Worm (Caenorhabditis elegans): ENCODE measurements around the gene nhr-68.
A peak's percentile ranks its signal among the peaks of the same experiment; 100 is the strongest.

The nhr-68 gene

DNA sequence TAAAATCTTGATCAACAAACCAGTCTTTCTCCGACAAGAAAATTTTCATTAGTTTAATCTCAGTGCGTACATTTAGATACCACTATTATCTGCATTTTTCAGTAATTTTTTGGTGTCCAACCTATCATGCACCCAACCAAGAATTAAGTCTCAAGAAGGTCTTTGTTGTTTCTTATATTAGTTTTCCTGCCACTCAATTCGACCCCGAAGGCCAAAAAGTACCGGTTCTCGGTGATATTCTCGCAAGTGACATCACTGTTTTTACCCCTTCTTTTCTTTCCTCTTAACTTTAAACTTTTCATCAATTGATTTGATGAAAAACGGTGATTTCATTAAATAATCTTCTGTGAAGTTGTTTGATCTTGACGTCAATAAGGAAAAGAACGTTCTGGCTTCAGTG lies 29.7 kb upstream of the nhr-68 start, which contains the start of gene F38B7.2:
Gene F38B7.2 (plus strand): TSS at position 400 of the 400 bp plus-strand sequence.
- 0 out of 2 replicates have a peak, but pooled peaks have one; percentile 15 for TF ChIP-seq pbrm-1 (GFP tag; IDR thresholded peaks at IDR 0.05)
- TF ChIP-seq snpc-1.1 (tag; optimal IDR thresholded peaks at IDR 0.05; ENCODE audit: insufficient read depth) = no peak

DNA sequence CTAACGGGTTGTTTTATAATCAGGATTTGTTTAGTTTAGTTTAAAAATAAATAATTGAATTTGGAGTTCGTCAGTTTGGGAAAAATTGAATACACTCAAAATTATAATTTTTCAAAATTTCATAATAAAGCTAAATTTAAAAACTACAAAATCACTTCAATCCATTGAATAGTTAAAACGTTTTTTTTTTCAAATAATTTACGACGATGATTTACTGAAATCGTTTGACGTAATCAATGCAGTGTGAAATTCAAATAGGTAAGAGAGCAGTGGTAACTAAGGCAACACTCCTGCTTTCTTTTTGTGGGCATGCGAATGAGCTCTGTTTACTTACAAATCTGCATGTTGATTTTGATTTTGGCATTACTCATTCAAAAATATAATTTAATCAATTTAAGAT lies 28.0 kb upstream of the nhr-68 start, which contains the start of gene F38B7.10:
Gene F38B7.10 (plus strand): TSS at position 301 of the 400 bp plus-strand sequence.
- TF ChIP-seq madf-8 (GFP tag; conservative IDR thresholded peaks at IDR 0.05) (no peak), atf-7 (tag; optimal IDR thresholded peaks at IDR 0.05) (no peak), cebp-1 (GFP tag; IDR thresholded peaks at IDR 0.05) (no peak), cebp-1 (tag; optimal IDR thresholded peaks at IDR 0.05) (no peak)

DNA sequence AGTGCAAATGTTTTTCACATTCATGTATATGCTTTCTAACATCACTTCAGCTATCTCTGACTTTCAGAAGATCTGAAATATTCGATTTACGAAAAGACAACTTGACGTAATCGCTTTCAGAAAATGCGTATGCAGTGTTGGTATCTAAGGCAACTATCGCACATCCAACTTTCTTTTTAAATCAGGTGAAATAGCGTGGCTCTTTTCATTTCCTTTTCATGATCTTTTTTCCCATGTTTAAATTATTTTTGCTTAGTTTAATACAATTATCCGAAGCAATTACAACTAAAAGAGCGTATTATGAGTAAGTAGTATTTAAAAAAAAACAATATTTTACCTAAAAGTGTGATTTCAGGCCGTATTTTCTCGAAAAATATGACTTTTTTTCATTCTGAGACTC lies 26.4 kb upstream of the nhr-68 start, which contains the start of gene F38B7.11:
Gene F38B7.11 (plus strand): TSS at position 301 of the 400 bp plus-strand sequence.
- TF ChIP-seq tlf-1 (GFP tag; optimal IDR thresholded peaks at IDR 0.05) (no peak), lin-40 (tag; optimal IDR thresholded peaks at IDR 0.05) (no peak), sea-2 (GFP tag; IDR thresholded peaks at IDR 0.05) (no peak), hmg-1.2 (GFP tag; IDR thresholded peaks at IDR 0.05) (no peak), lag-1 (GFP tag; IDR thresholded peaks at IDR 0.05) (no peak)

DNA sequence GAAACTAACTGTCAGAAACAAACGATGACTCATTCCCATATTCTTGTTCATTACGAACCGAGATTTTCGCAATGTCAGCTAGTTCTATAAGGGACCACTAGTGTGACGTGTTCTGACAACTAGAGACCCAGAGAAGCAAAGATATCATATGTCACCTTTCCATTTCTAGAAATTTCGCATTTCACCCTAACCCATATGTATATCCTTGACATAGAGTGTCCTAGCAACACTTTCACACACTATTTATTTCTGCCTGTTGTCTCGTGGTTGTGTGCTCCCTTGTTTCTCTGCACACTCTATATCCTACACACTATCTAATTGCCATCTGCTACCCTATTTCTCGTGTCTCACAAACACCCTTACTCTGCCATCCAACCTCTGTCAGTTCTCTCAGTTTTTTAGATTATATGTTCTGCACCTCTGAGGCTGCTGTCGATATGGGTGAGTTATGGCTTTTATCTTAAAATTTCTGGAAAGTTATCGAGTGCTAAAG lies 24.3 kb upstream of the nhr-68 start, which contains the start of the genes F38B7.17 and F38B7.3:
Gene F38B7.17 (minus strand): TSS at position 51 of the 493 bp plus-strand sequence.
Gene F38B7.3 (plus strand): TSS at position 194 of the 493 bp plus-strand sequence.
- TF ChIP-seq ZK185.1 (tag; optimal IDR thresholded peaks at IDR 0.05; ENCODE audit: poor library complexity, severe bottlenecking) = no peak
- peak; percentile 15 for TF ChIP-seq lin-54 (GFP tag; optimal IDR thresholded peaks at IDR 0.05)
- peak; percentile 90 for TF ChIP-seq hmg-1.2 (GFP tag; IDR thresholded peaks at IDR 0.05)
- no peak for TF ChIP-seq him-1 (tag; optimal IDR thresholded peaks at IDR 0.05)
- no peak for TF ChIP-seq zfh-2 (GFP tag; conservative IDR thresholded peaks at IDR 0.05)
- no peak for TF ChIP-seq ztf-28 (GFP tag; IDR thresholded peaks at IDR 0.05)
- no peak for TF ChIP-seq cebp-1 (GFP tag; IDR thresholded peaks at IDR 0.05)
- peak; percentile 64 for TF ChIP-seq cebp-1 (tag; optimal IDR thresholded peaks at IDR 0.05)
- no peak for TF ChIP-seq nhr-90 (tag; optimal IDR thresholded peaks at IDR 0.05)
- peak in 1 of 3 experiments; percentile 32 for TF ChIP-seq lin-35 (GFP tag; optimal IDR thresholded peaks at IDR 0.05)
- peak; percentile 60 for TF ChIP-seq attf-5 (GFP tag; optimal IDR thresholded peaks at IDR 0.05)
- TF ChIP-seq ceh-27 (GFP tag; optimal IDR thresholded peaks at IDR 0.05) = peak; percentile 15
- peak; percentile 56 for TF ChIP-seq nhr-80 (tag; optimal IDR thresholded peaks at IDR 0.05)
- TF ChIP-seq K12H6.12 (tag; optimal IDR thresholded peaks at IDR 0.05) = peak; percentile 28
- TF ChIP-seq F57A8.1 (GFP tag; optimal IDR thresholded peaks at IDR 0.05) = no peak
- no peak for TF ChIP-seq snpc-4 (GFP tag; optimal IDR thresholded peaks at IDR 0.05)
- peak in 3 of 4 experiments; percentile 6 to 48 (median 6) for TF ChIP-seq snpc-4 (tag; optimal IDR thresholded peaks at IDR 0.05)
- TF ChIP-seq ama-1 (optimal IDR thresholded peaks at IDR 0.05) = no peak
- TF ChIP-seq ama-1 (GFP tag; optimal IDR thresholded peaks at IDR 0.05) = no peak
- peak; percentile 29 for TF ChIP-seq ztf-18 (tag; optimal IDR thresholded peaks at IDR 0.05)
- TF ChIP-seq egl-44 (GFP tag; IDR thresholded peaks at IDR 0.05) = no peak
- TF ChIP-seq F55B11.4 (tag; optimal IDR thresholded peaks at IDR 0.05; ENCODE audit: borderline replicate concordance, insufficient read depth) = no peak
- 0 out of 2 replicates have a peak, but pooled peaks have one; percentile 19 for TF ChIP-seq dox-1 (GFP tag; IDR thresholded peaks at IDR 0.05)
- peak; percentile 30 for TF ChIP-seq ztf-26 (tag; optimal IDR thresholded peaks at IDR 0.05)
- TF ChIP-seq tbp1 (GFP tag; optimal IDR thresholded peaks at IDR 0.05) = peak; percentile 18
- no peak for TF ChIP-seq mes-4 (tag; optimal IDR thresholded peaks at IDR 0.05)
